Fruit fly (Drosophila melanogaster) Kc167 (cell line): ENCODE data around the gene CG14072.

Experiments used
- Myc ChIP-seq: fragments of >200 bp; optimal IDR thresholded peaks from 2 replicates; lab custom pipeline; 2017; ENCODE audit warnings: missing external identifiers
- h ChIP-seq: fragments of >200 bp; optimal IDR thresholded peaks from 3 replicates; lab custom pipeline; 2018; ENCODE audit warnings: missing external identifiers
- psq ChIP-seq: fragments of >200 bp; optimal IDR thresholded peaks from 2 replicates; lab custom pipeline; 2017; ENCODE audit warnings: missing external identifiers
- ttk ChIP-seq: sonication (Bioruptor generic); optimal IDR thresholded peaks from 2 replicates; lab custom pipeline; 2017; ENCODE audit warnings: missing external identifiers

- no peak for TF ChIP-seq ttk (lab: Kevin White, UChicago)
- TF ChIP-seq psq (lab: Kevin White, UChicago) = no peak
- TF ChIP-seq h (lab: Kevin White, UChicago) = no peak
- TF ChIP-seq Myc (lab: Kevin White, UChicago) = no peak
Observed at dm6 chr2L:10940196-10940595, 3.7 kb downstream of the CG14072 start.
